Worm (Caenorhabditis elegans) whole organism, L2 larva: ENCODE data around the gene spl-3.

ENCODE experiments used
- C34F6.9 ChIP-seq: fragments of 150-350 bp; optimal IDR thresholded peaks from 2 replicates; lab custom pipeline; 2014; ENCODE audit warnings: missing biosample characterization, missing genetic modification characterization
- R02D3.7 ChIP-seq: fragments of 150-350 bp; optimal IDR thresholded peaks from 2 replicates; lab custom pipeline; 2014; ENCODE audit warnings: missing biosample characterization, missing genetic modification characterization
- aly-2 ChIP-seq: fragments of 150-350 bp; optimal IDR thresholded peaks from 2 replicates; lab custom pipeline; 2014; ENCODE audit warnings: missing biosample characterization, missing genetic modification characterization
- ceh-82 ChIP-seq: fragments of 150-350 bp; optimal IDR thresholded peaks from 2 replicates; lab custom pipeline; 2014; ENCODE audit warnings: missing biosample characterization, missing genetic modification characterization
- crh-2 ChIP-seq: sonication (generic microtip); optimal IDR thresholded peaks from 2 replicates; lab custom pipeline; 2017; ENCODE audit warnings: missing biosample characterization, missing genetic modification characterization
- elt-1 ChIP-seq: fragments of 150-350 bp; optimal IDR thresholded peaks from 2 replicates; lab custom pipeline; 2014; ENCODE audit warnings: missing biosample characterization, missing genetic modification characterization
- elt-3 ChIP-seq: sonication (generic microtip); optimal IDR thresholded peaks from 2 replicates; lab custom pipeline; 2017; ENCODE audit warnings: missing biosample characterization, missing genetic modification characterization
- fos-1 ChIP-seq: fragments of 150-350 bp; optimal IDR thresholded peaks from 2 replicates; lab custom pipeline; 2014; ENCODE audit warnings: missing biosample characterization, missing genetic modification characterization
- lin-13 ChIP-seq: fragments of 150-350 bp; optimal IDR thresholded peaks from 2 replicates; lab custom pipeline; 2014; ENCODE audit warnings: missing biosample characterization, missing genetic modification reagents, missing genetic modification characterization
- lsy-2 ChIP-seq, 2 experiments: fragments of 150-350 bp in 1 of 2; sonication (generic microtip) in 1 of 2; optimal IDR thresholded peaks; 2 replicates each; lab custom pipeline; 2014 to 2017; ENCODE audit warnings: missing biosample characterization in 2 of 2, missing genetic modification characterization in 2 of 2
- mdl-1 ChIP-seq, 2 experiments: fragments of 150-350 bp in 1 of 2; sonication (generic microtip) in 1 of 2; optimal IDR thresholded peaks; 2 replicates each; lab custom pipeline; 2017; ENCODE audit warnings: missing biosample characterization in 2 of 2, missing genetic modification characterization in 2 of 2
- nhr-11 ChIP-seq: fragments of 150-350 bp; optimal IDR thresholded peaks from 2 replicates; lab custom pipeline; 2014; ENCODE audit warnings: missing biosample characterization, missing genetic modification characterization
- nhr-25 ChIP-seq: fragments of 150-350 bp; sonication (generic microtip); optimal IDR thresholded peaks from 3 replicates; lab custom pipeline; 2014; ENCODE audit warnings: missing biosample characterization, missing genetic modification characterization

DNA sequence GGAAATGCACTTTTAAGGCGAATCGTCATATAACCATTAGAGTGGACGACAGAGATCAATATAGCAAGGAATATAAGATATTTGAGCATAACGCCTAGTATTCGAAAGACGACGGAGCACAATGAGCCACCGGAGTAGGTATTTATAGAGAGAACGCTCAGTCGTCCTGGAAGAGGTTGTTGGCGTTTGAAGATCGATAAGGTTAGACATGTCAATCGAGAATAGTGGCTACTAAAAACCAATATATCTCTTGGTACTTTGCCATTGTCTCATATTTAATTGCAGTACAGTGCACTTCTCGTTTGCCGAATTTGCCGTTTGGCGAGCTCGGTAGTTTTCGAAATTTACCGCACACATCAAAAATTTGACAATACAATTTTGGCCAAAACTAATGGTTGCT, 15.1 kb downstream of the spl-3 start, which contains the start of gene dsl-1:
- no peak for TF ChIP-seq ceh-82 (tag; lab: Kevin White, UChicago)
- no peak for TF ChIP-seq mdl-1 (tag; optimal IDR thresholded peaks at IDR 0.05; lab: Kevin White, UChicago)
- TF ChIP-seq nhr-11 (tag; lab: Kevin White, UChicago) = no peak
- TF ChIP-seq elt-3 (tag; lab: Kevin White, UChicago) = no peak
- no peak for TF ChIP-seq lin-13 (GFP tag; lab: Kevin White, UChicago)
- no peak for TF ChIP-seq elt-1
- no peak for TF ChIP-seq aly-2 (tag; lab: Kevin White, UChicago)
- TF ChIP-seq crh-2 = no peak
- no peak for TF ChIP-seq R02D3.7
- TF ChIP-seq C34F6.9 (tag; lab: Kevin White, UChicago) = no peak
- no peak for TF ChIP-seq nhr-25
- TF ChIP-seq fos-1 = no peak
- no peak for TF ChIP-seq lsy-2 (tag; optimal IDR thresholded peaks at IDR 0.05; lab: Kevin White, UChicago)
